Worm (Caenorhabditis elegans) whole organism, early embryonic: ENCODE results near the gene R13D11.10.

ENCODE experiments used
- B0310.2 ChIP-seq: sonication (generic microtip); optimal IDR thresholded peaks from 2 replicates; lab custom pipeline; 2016; ENCODE audit warnings: mild to moderate bottlenecking, missing genetic modification characterization, missing compliant biosample characterization
- ama-1 ChIP-seq: fragments of 150-350 bp; optimal IDR thresholded peaks from 2 replicates; lab custom pipeline; 2014
- ceh-36 ChIP-seq: sonication (generic microtip); optimal IDR thresholded peaks from 2 replicates; lab custom pipeline; 2016; ENCODE audit warnings: missing genetic modification characterization, inconsistent platforms, missing compliant biosample characterization
- ets-7 ChIP-seq: sonication (generic microtip); optimal IDR thresholded peaks from 2 replicates; lab custom pipeline; 2016; ENCODE audit warnings: missing genotype, missing genetic modification characterization, missing compliant biosample characterization
- flt-1 ChIP-seq: fragments of 200-800 bp; sonication (Bioruptor generic); IDR thresholded peaks from 2 replicates; pipeline ENCODE4 v1.3.6; 2022; ENCODE audit warnings: missing genetic modification characterization, missing compliant biosample characterization
- hnd-1 ChIP-seq: sonication (generic microtip); optimal IDR thresholded peaks from 2 replicates; lab custom pipeline; 2016; ENCODE audit warnings: missing genetic modification characterization, missing compliant biosample characterization
- sea-1 ChIP-seq: fragments of 200-800 bp; sonication (Bioruptor generic); conservative IDR thresholded peaks from 2 replicates; pipeline ENCODE4 v1.3.6; 2022; ENCODE audit warnings: missing genetic modification characterization, missing compliant biosample characterization
- tbx-37 ChIP-seq: fragments of 200-800 bp; sonication (Bioruptor generic); conservative IDR thresholded peaks from 2 replicates; pipeline ENCODE4 v1.3.6; 2022; ENCODE audit warnings: missing genetic modification reagents, missing genetic modification characterization, missing compliant biosample characterization
- tra-4 ChIP-seq: sonication (generic microtip); optimal IDR thresholded peaks from 2 replicates; lab custom pipeline; 2017; ENCODE audit warnings: missing genetic modification characterization, missing compliant biosample characterization

DNA sequence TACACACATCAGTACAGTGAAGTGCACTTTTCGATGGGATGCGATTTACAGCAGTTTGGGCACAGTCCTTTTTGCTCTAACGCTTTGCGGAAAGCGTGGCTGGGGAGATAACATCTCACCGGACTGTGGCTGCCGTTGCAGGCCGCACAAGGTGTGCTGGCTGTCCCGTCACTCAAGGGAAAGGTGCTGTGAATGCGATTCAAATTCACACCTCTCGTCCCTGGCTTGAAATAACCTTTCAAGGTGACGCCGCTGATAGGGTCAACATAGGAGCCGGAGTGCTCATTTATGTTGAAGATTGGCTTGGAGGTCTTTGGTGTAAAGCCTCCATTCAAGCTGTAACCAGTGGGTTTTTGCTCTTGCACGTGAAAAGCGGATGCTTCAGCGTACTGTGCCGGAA, 18.9 kb downstream of the R13D11.10 start:
- TF ChIP-seq ets-7 (no peak), sea-1 (GFP tag; lab: Robert Waterston, UW) (no peak), ama-1 (no peak), tbx-37 (GFP tag; lab: Robert Waterston, UW) (no peak), ceh-36 (tag; lab: Kevin White, UChicago) (no peak), tra-4 (tag; lab: Kevin White, UChicago) (no peak), hnd-1 (no peak), B0310.2 (tag; lab: Kevin White, UChicago) (no peak), flt-1 (GFP tag; lab: Robert Waterston, UW) (no peak)
